ENCODE assay signal across 5 fruit fly cellular contexts in genomic region chr3R:30265420-30265819, dm6.
TF ChIP-seq lines count a peak whose summit lies in the region.

No protein-coding gene starts in this region.

- TF ChIP-seq CTCF in whole organism, embryonic (GFP tag; optimal IDR thresholded peaks at IDR 0.05; lab: Kevin White, UChicago): no peak

TF ChIP-seq in whole organism, adult, 20 proteins besides CTCF, POLR2A, EP300 and RAD21:
- TF ChIP-seq CG11617 (GFP tag; optimal IDR thresholded peaks at IDR 0.05; lab: Kevin White, UChicago): no peak
- peak; percentile 45 for TF ChIP-seq CG5204 (GFP tag; optimal IDR thresholded peaks at IDR 0.05; lab: Kevin White, UChicago)
- no peak for TF ChIP-seq bab1 (GFP tag; optimal IDR thresholded peaks at IDR 0.05; lab: Kevin White, UChicago)
- peak; percentile 23 for TF ChIP-seq toe (GFP tag; optimal IDR thresholded peaks at IDR 0.05; lab: Kevin White, UChicago)
- peak; percentile 14 for TF ChIP-seq CG7101 (tag; optimal IDR thresholded peaks at IDR 0.05; lab: Kevin White, UChicago)
- TF ChIP-seq cnc (optimal IDR thresholded peaks at IDR 0.05; lab: Kevin White, UChicago): no peak
- TF ChIP-seq CG33017 (tag; optimal IDR thresholded peaks at IDR 0.05; lab: Kevin White, UChicago): peak; percentile 29
- TF ChIP-seq CG7045 (GFP tag; optimal IDR thresholded peaks at IDR 0.05; lab: Kevin White, UChicago): peak; percentile 18
- peak; percentile 40 for TF ChIP-seq CG12768 (GFP tag; optimal IDR thresholded peaks at IDR 0.05; lab: Kevin White, UChicago)
- no peak for TF ChIP-seq Hr96 (GFP tag; optimal IDR thresholded peaks at IDR 0.05; lab: Kevin White, UChicago)
- TF ChIP-seq Crg-1 (GFP tag; optimal IDR thresholded peaks at IDR 0.05; lab: Kevin White, UChicago): no peak
- peak; percentile 11 for TF ChIP-seq CG14711 (tag; optimal IDR thresholded peaks at IDR 0.05; lab: Kevin White, UChicago)
- no peak for TF ChIP-seq pad (GFP tag; optimal IDR thresholded peaks at IDR 0.05; lab: Kevin White, UChicago)
- TF ChIP-seq CG1620 (GFP tag; optimal IDR thresholded peaks at IDR 0.05; lab: Kevin White, UChicago): no peak
- TF ChIP-seq tj (GFP tag; optimal IDR thresholded peaks at IDR 0.05; lab: Kevin White, UChicago): no peak

TF ChIP-seq in whole organism, embryonic, 481 proteins besides CTCF, POLR2A, EP300 and RAD21 (continues in another document):
- no peak for TF ChIP-seq Myb (GFP tag; optimal IDR thresholded peaks at IDR 0.05; lab: Kevin White, UChicago)
- TF ChIP-seq CG17359 (tag; optimal IDR thresholded peaks at IDR 0.05; lab: Kevin White, UChicago): peak; percentile 60
- TF ChIP-seq CG10366 (GFP tag; IDR thresholded peaks at IDR 0.05; lab: Robert Waterston, UW): peak; percentile 68
- TF ChIP-seq CG9609 (GFP tag; optimal IDR thresholded peaks at IDR 0.05; lab: Kevin White, UChicago): no peak
- TF ChIP-seq org-1 (GFP tag; optimal IDR thresholded peaks at IDR 0.05; lab: Kevin White, UChicago): no peak
- TF ChIP-seq CG15269 (tag; optimal IDR thresholded peaks at IDR 0.05; lab: Kevin White, UChicago): peak; percentile 52
- TF ChIP-seq gro (GFP tag; optimal IDR thresholded peaks at IDR 0.05; lab: Kevin White, UChicago): no peak
- TF ChIP-seq sim (GFP tag; IDR thresholded peaks at IDR 0.05; lab: Robert Waterston, UW): 0 out of 2 replicates have a peak, but pooled peaks have one; percentile 6
- TF ChIP-seq CG4424 (GFP tag; optimal IDR thresholded peaks at IDR 0.05; lab: Kevin White, UChicago): peak; percentile 44
- TF ChIP-seq corto (GFP tag; optimal IDR thresholded peaks at IDR 0.05; lab: Kevin White, UChicago): no peak
- TF ChIP-seq wek (GFP tag; optimal IDR thresholded peaks at IDR 0.05; lab: Kevin White, UChicago): no peak
- peak; percentile 85 for TF ChIP-seq Med (GFP tag; lab: Kevin White, UChicago)
- TF ChIP-seq CG6854 (GFP tag; optimal IDR thresholded peaks at IDR 0.05; lab: Kevin White, UChicago): no peak
- no peak for TF ChIP-seq psq (GFP tag; optimal IDR thresholded peaks at IDR 0.05; lab: Kevin White, UChicago)
- TF ChIP-seq dimm (GFP tag; IDR thresholded peaks at IDR 0.05; lab: Robert Waterston, UW): 0 out of 2 replicates have a peak, but pooled peaks have one; percentile 20
- no peak for TF ChIP-seq CG12104 (GFP tag; optimal IDR thresholded peaks at IDR 0.05; lab: Kevin White, UChicago)
- TF ChIP-seq shn (GFP tag; optimal IDR thresholded peaks at IDR 0.05; lab: Kevin White, UChicago): no peak
- no peak for TF ChIP-seq MESR4 (GFP tag; optimal IDR thresholded peaks at IDR 0.05; lab: Kevin White, UChicago)
- TF ChIP-seq gsb-n (tag; optimal IDR thresholded peaks at IDR 0.05; lab: Kevin White, UChicago): peak; percentile 47
- TF ChIP-seq zen (tag; optimal IDR thresholded peaks at IDR 0.05; lab: Kevin White, UChicago): peak; percentile 33

TF ChIP-seq in whole organism, prepupa, 60 proteins besides CTCF, POLR2A, EP300 and RAD21 (continues in another document):
- TF ChIP-seq net (GFP tag; optimal IDR thresholded peaks at IDR 0.05; lab: Kevin White, UChicago) (peak; percentile 95), Lpt (GFP tag; optimal IDR thresholded peaks at IDR 0.05; lab: Kevin White, UChicago) (peak; percentile 88), CG10669 (GFP tag; optimal IDR thresholded peaks at IDR 0.05; lab: Kevin White, UChicago) (peak; percentile 96), Sox14 (GFP tag; optimal IDR thresholded peaks at IDR 0.05; lab: Kevin White, UChicago) (peak; percentile 94), OdsH (GFP tag; optimal IDR thresholded peaks at IDR 0.05; lab: Kevin White, UChicago) (peak; percentile 96), fkh (GFP tag; optimal IDR thresholded peaks at IDR 0.05; lab: Kevin White, UChicago) (no peak), vri (GFP tag; optimal IDR thresholded peaks at IDR 0.05; lab: Kevin White, UChicago) (peak; percentile 83), Sox15 (GFP tag; optimal IDR thresholded peaks at IDR 0.05; lab: Kevin White, UChicago) (peak; percentile 72), eg (GFP tag; IDR thresholded peaks at IDR 0.05; lab: Robert Waterston, UW) (peak; percentile 97), Hr38 (GFP tag; optimal IDR thresholded peaks at IDR 0.05; lab: Kevin White, UChicago) (peak; percentile 40), CG4318 (GFP tag; optimal IDR thresholded peaks at IDR 0.05; lab: Kevin White, UChicago) (peak; percentile 88), CG31627 (GFP tag; optimal IDR thresholded peaks at IDR 0.05; lab: Kevin White, UChicago) (peak; percentile 81), fd85E (GFP tag; optimal IDR thresholded peaks at IDR 0.05; lab: Kevin White, UChicago) (peak; percentile 66), spab (GFP tag; optimal IDR thresholded peaks at IDR 0.05; lab: Kevin White, UChicago) (peak; percentile 94), CG8632 (GFP tag; optimal IDR thresholded peaks at IDR 0.05; lab: Kevin White, UChicago) (peak; percentile 87), acj6 (GFP tag; optimal IDR thresholded peaks at IDR 0.05; lab: Kevin White, UChicago) (peak; percentile 96), cyc (GFP tag; optimal IDR thresholded peaks at IDR 0.05; lab: Kevin White, UChicago) (peak; percentile 84), CG6854 (GFP tag; optimal IDR thresholded peaks at IDR 0.05; lab: Kevin White, UChicago) (peak; percentile 61), Eip78C (GFP tag; lab: Kevin White, UChicago) (peak; percentile 98), Sox102F (GFP tag; optimal IDR thresholded peaks at IDR 0.05; lab: Kevin White, UChicago) (peak; percentile 87)

TF ChIP-seq in whole organism, pupa, 21 proteins besides CTCF, POLR2A, EP300 and RAD21:
- peak; percentile 95 for TF ChIP-seq CG32121 (GFP tag; IDR thresholded peaks at IDR 0.05; lab: Robert Waterston, UW)
- peak; percentile 94 for TF ChIP-seq rn (GFP tag; IDR thresholded peaks at IDR 0.05; lab: Robert Waterston, UW)
- peak; percentile 93 for TF ChIP-seq Pif1A (GFP tag; optimal IDR thresholded peaks at IDR 0.05; lab: Kevin White, UChicago)
- peak; percentile 97 for TF ChIP-seq CG17806 (tag; optimal IDR thresholded peaks at IDR 0.05; lab: Kevin White, UChicago)
- peak; percentile 85 for TF ChIP-seq CG10348 (GFP tag; IDR thresholded peaks at IDR 0.05; lab: Robert Waterston, UW)
- TF ChIP-seq CG8159 (tag; optimal IDR thresholded peaks at IDR 0.05; lab: Kevin White, UChicago): peak; percentile 94
- peak; percentile 97 for TF ChIP-seq CG12605 (GFP tag; IDR thresholded peaks at IDR 0.05; lab: Robert Waterston, UW)
- peak; percentile 97 for TF ChIP-seq Ets98B (GFP tag; IDR thresholded peaks at IDR 0.05; lab: Robert Waterston, UW)
- TF ChIP-seq CG14655 (GFP tag; optimal IDR thresholded peaks at IDR 0.05; lab: Kevin White, UChicago): peak; percentile 94
- peak; percentile 90 for TF ChIP-seq Pif1B (GFP tag; optimal IDR thresholded peaks at IDR 0.05; lab: Kevin White, UChicago)
- peak; percentile 65 for TF ChIP-seq Snoo (tag; optimal IDR thresholded peaks at IDR 0.05; lab: Kevin White, UChicago)
- TF ChIP-seq D1 (tag; optimal IDR thresholded peaks at IDR 0.05; lab: Kevin White, UChicago): peak; percentile 91
- TF ChIP-seq CG9948 (tag; optimal IDR thresholded peaks at IDR 0.05; lab: Kevin White, UChicago): peak; percentile 96
- peak; percentile 98 for TF ChIP-seq CG34367 (tag; optimal IDR thresholded peaks at IDR 0.05; lab: Kevin White, UChicago)
- TF ChIP-seq CG8301 (tag; optimal IDR thresholded peaks at IDR 0.05; lab: Kevin White, UChicago): peak; percentile 92
- TF ChIP-seq EcR (GFP tag; optimal IDR thresholded peaks at IDR 0.05; lab: Kevin White, UChicago): peak; percentile 39
- TF ChIP-seq gl (tag; optimal IDR thresholded peaks at IDR 0.05; lab: Kevin White, UChicago): peak; percentile 94
- TF ChIP-seq CG4496 (GFP tag; IDR thresholded peaks at IDR 0.05; lab: Robert Waterston, UW): peak; percentile 99
- TF ChIP-seq fd96Ca (GFP tag; IDR thresholded peaks at IDR 0.05; lab: Robert Waterston, UW): peak; percentile 96
- peak; percentile 99 for TF ChIP-seq CG15710 (tag; optimal IDR thresholded peaks at IDR 0.05; lab: Kevin White, UChicago)
- TF ChIP-seq CG13204 (GFP tag; optimal IDR thresholded peaks at IDR 0.05; lab: Kevin White, UChicago): peak; percentile 96

TF ChIP-seq in whole organism, wandering third instar larva, 38 proteins besides CTCF, POLR2A, EP300 and RAD21 (continues in another document):
- TF ChIP-seq lola (GFP tag; optimal IDR thresholded peaks at IDR 0.05; lab: Kevin White, UChicago) (no peak), foxo (GFP tag; optimal IDR thresholded peaks at IDR 0.05; lab: Kevin White, UChicago) (peak; percentile 45 to 91), jim (GFP tag; optimal IDR thresholded peaks at IDR 0.05; lab: Kevin White, UChicago) (no peak), CG9705 (GFP tag; optimal IDR thresholded peaks at IDR 0.05; lab: Kevin White, UChicago) (peak; percentile 84), GATAd (GFP tag; optimal IDR thresholded peaks at IDR 0.05; lab: Kevin White, UChicago) (peak; percentile 61), rgr (GFP tag; optimal IDR thresholded peaks at IDR 0.05; lab: Kevin White, UChicago) (peak; percentile 92), sage (GFP tag; optimal IDR thresholded peaks at IDR 0.05; lab: Kevin White, UChicago) (peak; percentile 90), fru (GFP tag; optimal IDR thresholded peaks at IDR 0.05; lab: Kevin White, UChicago) (peak; percentile 88), Myc (optimal IDR thresholded peaks at IDR 0.05; lab: Kevin White, UChicago) (no peak), Hr78 (GFP tag; optimal IDR thresholded peaks at IDR 0.05; lab: Kevin White, UChicago) (no peak), brk (GFP tag; optimal IDR thresholded peaks at IDR 0.05; lab: Kevin White, UChicago) (peak; percentile 91), woc (GFP tag; optimal IDR thresholded peaks at IDR 0.05; lab: Kevin White, UChicago) (peak; percentile 80), Hnf4 (GFP tag; optimal IDR thresholded peaks at IDR 0.05; lab: Kevin White, UChicago) (peak; percentile 92), Dfd (GFP tag; optimal IDR thresholded peaks at IDR 0.05; lab: Kevin White, UChicago) (no peak), h (GFP tag; optimal IDR thresholded peaks at IDR 0.05; lab: Kevin White, UChicago) (peak; percentile 92), dl (GFP tag; optimal IDR thresholded peaks at IDR 0.05; lab: Kevin White, UChicago; ENCODE audit: insufficient read depth in 1 of 2, partially characterized antibody in 2 of 2) (no peak), Mio (GFP tag; optimal IDR thresholded peaks at IDR 0.05; lab: Kevin White, UChicago) (peak; percentile 16), Sp1 (GFP tag; optimal IDR thresholded peaks at IDR 0.05; lab: Kevin White, UChicago) (peak; percentile 89), Rel (GFP tag; optimal IDR thresholded peaks at IDR 0.05; lab: Kevin White, UChicago) (no peak), Rel (tag; optimal IDR thresholded peaks at IDR 0.05; lab: Kevin White, UChicago) (peak; percentile 75), Jra (GFP tag; optimal IDR thresholded peaks at IDR 0.05; lab: Kevin White, UChicago) (peak; percentile 76), N (GFP tag; optimal IDR thresholded peaks at IDR 0.05; lab: Kevin White, UChicago) (no peak), Dif (GFP tag; optimal IDR thresholded peaks at IDR 0.05; lab: Kevin White, UChicago; ENCODE audit: partially characterized antibody) (no peak), sv (GFP tag; optimal IDR thresholded peaks at IDR 0.05; lab: Kevin White, UChicago) (peak; percentile 34), OdsH (GFP tag; optimal IDR thresholded peaks at IDR 0.05; lab: Kevin White, UChicago) (peak; percentile 90), Vsx2 (GFP tag; optimal IDR thresholded peaks at IDR 0.05; lab: Kevin White, UChicago; ENCODE audit: partially characterized antibody) (no peak)
